Worm (Caenorhabditis elegans) whole organism, L2 larva: ENCODE data around the gene tbx-11.

Experiments
- aly-2 ChIP-seq: fragments of 150-350 bp; optimal IDR thresholded peaks from 2 replicates; lab custom pipeline; 2014; ENCODE audit warnings: missing biosample characterization, missing genetic modification characterization
- ama-1 ChIP-seq: fragments of 150-350 bp; optimal IDR thresholded peaks from 2 replicates; lab custom pipeline; 2018; ENCODE audit warnings: inconsistent platforms
- crh-2 ChIP-seq: sonication (generic microtip); optimal IDR thresholded peaks from 2 replicates; lab custom pipeline; 2017; ENCODE audit warnings: missing biosample characterization, missing genetic modification characterization
- egl-27 ChIP-seq: sonication (generic microtip); optimal IDR thresholded peaks from 3 replicates; lab custom pipeline; 2017; ENCODE audit warnings: missing biosample characterization, missing genetic modification reagents, missing genetic modification characterization
- lin-13 ChIP-seq: fragments of 150-350 bp; optimal IDR thresholded peaks from 2 replicates; lab custom pipeline; 2014; ENCODE audit warnings: missing biosample characterization, missing genetic modification reagents, missing genetic modification characterization
- mab-5 ChIP-seq: fragments of 150-350 bp; optimal IDR thresholded peaks from 2 replicates; lab custom pipeline; 2014; ENCODE audit warnings: missing biosample characterization, missing genetic modification characterization
- mbf-1 ChIP-seq: sonication (generic microtip); optimal IDR thresholded peaks from 2 replicates; lab custom pipeline; 2017; ENCODE audit warnings: missing biosample characterization, missing genetic modification characterization
- nhr-21 ChIP-seq: fragments of 150-350 bp; optimal IDR thresholded peaks from 2 replicates; lab custom pipeline; 2014; ENCODE audit warnings: missing biosample characterization, missing genetic modification characterization
- nhr-23 ChIP-seq: fragments of 150-350 bp; optimal IDR thresholded peaks from 2 replicates; lab custom pipeline; 2014; ENCODE audit warnings: missing biosample characterization, missing genetic modification reagents, missing genetic modification characterization
- sma-9 ChIP-seq, 2 experiments: fragments of 150-350 bp in 1 of 2; sonication (generic microtip) in 1 of 2; optimal IDR thresholded peaks; 2 replicates each; lab custom pipeline; 2014 to 2016; ENCODE audit warnings: missing genetic modification characterization in 2 of 2, mild to moderate bottlenecking in 1 of 2, missing biosample characterization in 1 of 2, missing compliant biosample characterization in 1 of 2, missing genetic modification reagents in 1 of 2, moderate library complexity in 1 of 2
- unc-39 ChIP-seq: fragments of 150-350 bp; optimal IDR thresholded peaks from 2 replicates; lab custom pipeline; 2014; ENCODE audit warnings: missing biosample characterization, missing genetic modification characterization
- unc-62 ChIP-seq: fragments of 150-350 bp; optimal IDR thresholded peaks from 2 replicates; lab custom pipeline; 2014; ENCODE audit warnings: missing biosample characterization, missing genetic modification reagents, missing genetic modification characterization
- ztf-11 ChIP-seq: sonication (generic microtip); optimal IDR thresholded peaks from 2 replicates; lab custom pipeline; 2017; ENCODE audit warnings: missing biosample characterization, missing genetic modification characterization

DNA sequence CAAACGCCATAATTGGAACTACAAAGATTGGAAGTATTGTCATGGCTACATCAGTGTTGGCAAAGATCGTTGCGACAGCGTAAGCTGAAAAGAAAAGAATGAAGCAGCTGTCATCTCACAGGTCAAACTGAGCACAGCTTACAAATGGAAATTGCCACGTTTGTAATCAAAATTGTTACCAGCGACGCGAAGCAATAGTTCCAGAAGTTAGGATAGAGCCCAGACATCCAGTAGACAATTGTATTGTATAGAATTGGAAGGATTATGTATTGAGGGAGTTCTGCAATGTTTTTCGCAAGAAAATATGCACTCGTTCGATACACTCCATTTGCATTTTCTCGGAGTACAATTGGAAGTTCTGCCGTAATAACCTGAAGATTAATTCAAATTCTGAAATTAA, 38.5 kb upstream of the tbx-11 start:
- TF ChIP-seq unc-39 (tag; lab: Kevin White, UChicago) = no peak
- no peak for TF ChIP-seq lin-13 (GFP tag; lab: Kevin White, UChicago)
- no peak for TF ChIP-seq egl-27 (tag; lab: Kevin White, UChicago)
- TF ChIP-seq ama-1 (lab: Kevin White, UChicago) = no peak
- TF ChIP-seq ztf-11 (tag; lab: Kevin White, UChicago) = no peak
- TF ChIP-seq sma-9 (GFP tag; optimal IDR thresholded peaks at IDR 0.05; lab: Kevin White, UChicago) = no peak
- no peak for TF ChIP-seq sma-9 (tag; optimal IDR thresholded peaks at IDR 0.05; lab: Kevin White, UChicago)
- TF ChIP-seq aly-2 = no peak
- TF ChIP-seq mab-5 (tag; lab: Kevin White, UChicago) = no peak
- TF ChIP-seq crh-2 (tag; lab: Kevin White, UChicago) = no peak
- TF ChIP-seq nhr-21 (tag; lab: Kevin White, UChicago) = no peak
- TF ChIP-seq unc-62 (GFP tag; lab: Kevin White, UChicago) = no peak
- no peak for TF ChIP-seq nhr-23
- TF ChIP-seq mbf-1 = no peak
